Worm (Caenorhabditis elegans): ENCODE measurements around the gene Y50E8A.22.

ce11 chrV:14784787-14785186, 35.9 kb upstream of the Y50E8A.22 start:
- no peak for TF ChIP-seq hmbx-1 (tag; optimal IDR thresholded peaks at IDR 0.05)
- TF ChIP-seq flt-1 (GFP tag; IDR thresholded peaks at IDR 0.05) = no peak
- no peak for TF ChIP-seq ama-1 (optimal IDR thresholded peaks at IDR 0.05)
- no peak for TF ChIP-seq ets-7 (tag; optimal IDR thresholded peaks at IDR 0.05)
- no peak for TF ChIP-seq ceh-36 (tag; optimal IDR thresholded peaks at IDR 0.05)
- TF ChIP-seq scrt-1 (GFP tag; IDR thresholded peaks at IDR 0.05) = no peak
- TF ChIP-seq sea-1 (GFP tag; conservative IDR thresholded peaks at IDR 0.05) = no peak
- no peak for TF ChIP-seq pes-1 (GFP tag; IDR thresholded peaks at IDR 0.05)
- no peak for TF ChIP-seq tra-4 (tag; optimal IDR thresholded peaks at IDR 0.05)

Measured in whole organism, early embryonic.